Fruit fly (Drosophila melanogaster) whole organism, pupa: Measurements from ENCODE around the gene CG12725.

ENCODE experiments used
- CG10348 ChIP-seq: fragments of 200-800 bp; sonication (Bioruptor generic); IDR thresholded peaks from 2 replicates; pipeline ENCODE4 v1.3.6; 2022; ENCODE audit warnings: missing biosample characterization, missing genetic modification characterization
- CG13204 ChIP-seq: fragments of 200-800 bp; sonication (Bioruptor generic); optimal IDR thresholded peaks from 2 replicates; lab custom pipeline; 2018; ENCODE audit warnings: missing biosample characterization, mild to moderate bottlenecking, missing genetic modification characterization, moderate library complexity
- CG4496 ChIP-seq: fragments of 200-800 bp; sonication (Bioruptor generic); IDR thresholded peaks from 3 replicates; pipeline ENCODE4 v1.3.6; 2022; ENCODE audit warnings: missing biosample characterization, missing genetic modification characterization
- CG9948 ChIP-seq: fragments of 200-800 bp; sonication (Bioruptor generic); optimal IDR thresholded peaks from 2 replicates; lab custom pipeline; 2018; ENCODE audit warnings: missing biosample characterization, mild to moderate bottlenecking, missing genetic modification characterization, moderate library complexity
- D1 ChIP-seq: fragments of 200-800 bp; sonication (Bioruptor generic); optimal IDR thresholded peaks from 2 replicates; lab custom pipeline; 2018; ENCODE audit warnings: missing biosample characterization, mild to moderate bottlenecking, missing genetic modification characterization, moderate library complexity
- Pif1B ChIP-seq: fragments of 200-800 bp; sonication (Bioruptor generic); optimal IDR thresholded peaks from 3 replicates; lab custom pipeline; 2016; ENCODE audit warnings: missing biosample characterization, missing genetic modification characterization

- no peak for TF ChIP-seq Pif1B (GFP tag; lab: Kevin White, UChicago)
- no peak for TF ChIP-seq CG4496 (GFP tag; lab: Robert Waterston, UW)
- TF ChIP-seq CG9948: no peak
- no peak for TF ChIP-seq CG10348 (GFP tag; lab: Robert Waterston, UW)
- TF ChIP-seq D1 (tag; lab: Kevin White, UChicago): no peak
- TF ChIP-seq CG13204 (GFP tag; lab: Kevin White, UChicago): no peak
These were observed 8.3 kb downstream of the CG12725 start for dm6 chrX:13394343-13394742.
